Worm (Caenorhabditis elegans) whole organism, midembryonic: ENCODE measurements around the gene lin-9.

Source experiments
- T22C8.4 ChIP-seq: fragments of 200-800 bp; sonication (Bioruptor generic); IDR thresholded peaks from 2 replicates; pipeline ENCODE4 v1.3.6; 2022; ENCODE audit warnings: missing genetic modification characterization, missing compliant biosample characterization
- cog-1 ChIP-seq: sonication (generic microtip); optimal IDR thresholded peaks from 2 replicates; lab custom pipeline; 2016; ENCODE audit warnings: missing genetic modification characterization, missing compliant biosample characterization
- flt-1 ChIP-seq: fragments of 200-800 bp; sonication (Bioruptor generic); IDR thresholded peaks from 2 replicates; pipeline ENCODE4 v1.3.6; 2022; ENCODE audit warnings: missing genetic modification characterization, missing compliant biosample characterization
- klf-2 ChIP-seq: fragments of 200-800 bp; sonication (Bioruptor generic); conservative IDR thresholded peaks from 2 replicates; pipeline ENCODE4 v1.3.6; 2022; ENCODE audit warnings: missing genetic modification reagents, missing genetic modification characterization, missing compliant biosample characterization
- ref-1 ChIP-seq: fragments of 200-800 bp; sonication (Bioruptor generic); conservative IDR thresholded peaks from 2 replicates; pipeline ENCODE4 v1.3.6; 2022; ENCODE audit warnings: missing genetic modification reagents, missing genetic modification characterization, missing compliant biosample characterization

DNA sequence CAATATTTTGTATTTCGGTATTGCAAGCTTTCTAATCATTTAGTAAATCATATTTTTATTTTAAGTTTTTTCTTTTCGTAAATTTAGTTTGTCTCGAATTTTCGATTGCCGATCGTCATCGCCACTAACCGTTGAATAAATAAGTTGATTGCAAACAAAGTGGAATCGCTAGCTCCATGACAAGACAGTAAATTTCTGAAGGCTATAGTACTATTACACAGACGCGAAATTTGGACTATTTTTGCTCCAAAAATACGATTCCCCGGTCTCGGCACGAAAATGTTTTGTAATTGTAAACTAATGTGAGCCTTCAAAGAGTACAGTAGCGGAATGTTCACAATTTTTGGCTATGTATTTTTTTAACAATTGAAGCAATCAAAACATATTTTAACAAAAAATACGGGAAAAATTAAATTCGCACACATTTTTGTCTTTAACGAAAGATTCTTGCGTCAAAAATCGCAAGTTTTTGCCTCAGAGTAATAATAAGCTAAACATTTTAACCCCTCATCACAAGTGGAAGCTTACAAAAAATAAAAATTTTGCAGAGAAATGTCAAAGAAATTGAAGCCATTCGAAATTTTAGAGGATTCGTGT, 7.8 kb upstream of the lin-9 start, which contains the start of gene tpk-1:
- TF ChIP-seq T22C8.4 (GFP tag; lab: Robert Waterston, UW) (no peak), ref-1 (GFP tag; lab: Robert Waterston, UW) (no peak), flt-1 (no peak), cog-1 (tag; lab: Kevin White, UChicago) (no peak), klf-2 (GFP tag; lab: Robert Waterston, UW) (no peak)
